Worm (Caenorhabditis elegans) whole organism, mixed stage, embryonic: ENCODE data around the gene hst-3.2.

Experiments
- M03D4.4 ChIP-seq: sonication (generic microtip); optimal IDR thresholded peaks from 2 replicates; lab custom pipeline; 2017; ENCODE audit warnings: mild to moderate bottlenecking, missing genetic modification characterization, missing compliant biosample characterization
- bed-3 ChIP-seq: fragments of 200-800 bp; sonication (Bioruptor generic); optimal IDR thresholded peaks from 3 replicates; lab custom pipeline; 2018; ENCODE audit warnings: mild to moderate bottlenecking, missing genetic modification characterization, moderate library complexity, missing compliant biosample characterization
- blmp-1 ChIP-seq: fragments of 150-350 bp; optimal IDR thresholded peaks from 2 replicates; lab custom pipeline; 2014; ENCODE audit warnings: missing biosample characterization, missing genetic modification characterization
- ceh-39 ChIP-seq: fragments of 150-350 bp; optimal IDR thresholded peaks from 2 replicates; lab custom pipeline; 2014; ENCODE audit warnings: missing biosample characterization, missing genetic modification characterization
- ceh-43 ChIP-seq: fragments of 200-800 bp; sonication (Bioruptor generic); optimal IDR thresholded peaks from 2 replicates; lab custom pipeline; 2018; ENCODE audit warnings: mild to moderate bottlenecking, missing genetic modification characterization, moderate library complexity, missing compliant biosample characterization
- ceh-83 ChIP-seq: fragments of 200-800 bp; sonication (Bioruptor generic); optimal IDR thresholded peaks from 2 replicates; lab custom pipeline; 2018; ENCODE audit warnings: mild to moderate bottlenecking, missing genetic modification characterization, missing compliant biosample characterization
- ces-1 ChIP-seq: fragments of 150-350 bp; optimal IDR thresholded peaks from 2 replicates; lab custom pipeline; 2014; ENCODE audit warnings: missing biosample characterization, missing genetic modification reagents, missing genetic modification characterization
- cnd-1 ChIP-seq: fragments of 200-800 bp; sonication (Bioruptor generic); optimal IDR thresholded peaks from 2 replicates; lab custom pipeline; 2018; ENCODE audit warnings: mild to moderate bottlenecking, missing genetic modification characterization, missing compliant biosample characterization
- drap-1 ChIP-seq: fragments of 200-800 bp; sonication (Bioruptor generic); optimal IDR thresholded peaks from 3 replicates; lab custom pipeline; 2018; ENCODE audit warnings: mild to moderate bottlenecking, missing genetic modification characterization, missing compliant biosample characterization
- elt-1 ChIP-seq: sonication (generic microtip); optimal IDR thresholded peaks from 2 replicates; lab custom pipeline; 2017; ENCODE audit warnings: missing genetic modification characterization, mild to moderate bottlenecking, missing compliant biosample characterization, antibody characterized with exemption, moderate library complexity, borderline replicate concordance; ENCODE audit not compliant: insufficient read depth
- flh-1 ChIP-seq: fragments of 200-800 bp; sonication (Bioruptor generic); optimal IDR thresholded peaks from 2 replicates; lab custom pipeline; 2018; ENCODE audit warnings: mild to moderate bottlenecking, missing genetic modification characterization, moderate library complexity, missing compliant biosample characterization
- ham-2 ChIP-seq: fragments of 200-800 bp; sonication (Bioruptor generic); optimal IDR thresholded peaks from 2 replicates; lab custom pipeline; 2018; ENCODE audit warnings: mild to moderate bottlenecking, missing genetic modification characterization, missing compliant biosample characterization
- hlh-1 ChIP-seq: fragments of 150-350 bp; optimal IDR thresholded peaks from 2 replicates; lab custom pipeline; 2014; ENCODE audit warnings: missing biosample characterization, missing genetic modification reagents, missing genetic modification characterization
- lin-13 ChIP-seq: fragments of 150-350 bp; optimal IDR thresholded peaks from 2 replicates; lab custom pipeline; 2014; ENCODE audit warnings: missing biosample characterization, missing genetic modification characterization
- lsy-2 ChIP-seq: fragments of 150-350 bp; optimal IDR thresholded peaks from 2 replicates; lab custom pipeline; 2014; ENCODE audit warnings: missing biosample characterization, missing genetic modification characterization
- mab-5 ChIP-seq: fragments of 150-350 bp; optimal IDR thresholded peaks from 2 replicates; lab custom pipeline; 2014; ENCODE audit warnings: missing biosample characterization, missing genetic modification characterization
- mep-1 ChIP-seq: fragments of 150-350 bp; optimal IDR thresholded peaks from 2 replicates; lab custom pipeline; 2017; ENCODE audit warnings: missing biosample characterization, missing genetic modification reagents, missing genetic modification characterization, inconsistent platforms
- mls-2 ChIP-seq: sonication (generic microtip); optimal IDR thresholded peaks from 2 replicates; lab custom pipeline; 2016; ENCODE audit warnings: mild to moderate bottlenecking, missing genetic modification characterization, moderate library complexity, missing compliant biosample characterization
- nhr-12 ChIP-seq: fragments of 150-350 bp; optimal IDR thresholded peaks from 2 replicates; lab custom pipeline; 2014; ENCODE audit warnings: missing biosample characterization, missing genetic modification characterization
- nhr-2 ChIP-seq: fragments of 150-350 bp; optimal IDR thresholded peaks from 2 replicates; lab custom pipeline; 2014; ENCODE audit warnings: missing biosample characterization, missing genetic modification characterization
- nhr-237 ChIP-seq: fragments of 150-350 bp; optimal IDR thresholded peaks from 2 replicates; lab custom pipeline; 2014; ENCODE audit warnings: missing biosample characterization, missing genetic modification characterization
- nhr-28 ChIP-seq: fragments of 150-350 bp; optimal IDR thresholded peaks from 2 replicates; lab custom pipeline; 2014; ENCODE audit warnings: missing biosample characterization, missing genetic modification characterization
- nhr-76 ChIP-seq: sonication (generic microtip); optimal IDR thresholded peaks from 2 replicates; lab custom pipeline; 2017; ENCODE audit warnings: missing biosample characterization, missing genetic modification characterization
- pha-4 ChIP-seq: fragments of 150-350 bp; optimal IDR thresholded peaks from 2 replicates; lab custom pipeline; 2018; ENCODE audit warnings: missing biosample characterization, missing genetic modification reagents, missing genetic modification characterization
- sem-2 ChIP-seq: fragments of 200-800 bp; sonication (Bioruptor generic); optimal IDR thresholded peaks from 2 replicates; lab custom pipeline; 2018; ENCODE audit warnings: mild to moderate bottlenecking, missing genetic modification characterization, missing compliant biosample characterization
- snpc-4 ChIP-seq: fragments of 150-350 bp; optimal IDR thresholded peaks from 2 replicates; lab custom pipeline; 2014; ENCODE audit warnings: missing biosample characterization, missing genetic modification characterization
- sptf-1 ChIP-seq: sonication (generic microtip); optimal IDR thresholded peaks from 2 replicates; lab custom pipeline; 2017; ENCODE audit warnings: mild to moderate bottlenecking, missing genetic modification characterization, moderate library complexity, missing compliant biosample characterization
- tbx-8 ChIP-seq: fragments of 200-800 bp; sonication (Bioruptor generic); optimal IDR thresholded peaks from 2 replicates; lab custom pipeline; 2018; ENCODE audit warnings: mild to moderate bottlenecking, missing genetic modification characterization, moderate library complexity, missing compliant biosample characterization
- unc-39 ChIP-seq: fragments of 150-350 bp; optimal IDR thresholded peaks from 2 replicates; lab custom pipeline; 2014; ENCODE audit warnings: missing biosample characterization, missing genetic modification characterization
- unc-62 ChIP-seq: fragments of 150-350 bp; optimal IDR thresholded peaks from 2 replicates; lab custom pipeline; 2014; ENCODE audit warnings: missing biosample characterization, missing genetic modification reagents, missing genetic modification characterization
- zip-8 ChIP-seq: fragments of 150-350 bp; optimal IDR thresholded peaks from 2 replicates; lab custom pipeline; 2014; ENCODE audit warnings: missing biosample characterization, missing genetic modification characterization

hst-3.2 gene

DNA sequence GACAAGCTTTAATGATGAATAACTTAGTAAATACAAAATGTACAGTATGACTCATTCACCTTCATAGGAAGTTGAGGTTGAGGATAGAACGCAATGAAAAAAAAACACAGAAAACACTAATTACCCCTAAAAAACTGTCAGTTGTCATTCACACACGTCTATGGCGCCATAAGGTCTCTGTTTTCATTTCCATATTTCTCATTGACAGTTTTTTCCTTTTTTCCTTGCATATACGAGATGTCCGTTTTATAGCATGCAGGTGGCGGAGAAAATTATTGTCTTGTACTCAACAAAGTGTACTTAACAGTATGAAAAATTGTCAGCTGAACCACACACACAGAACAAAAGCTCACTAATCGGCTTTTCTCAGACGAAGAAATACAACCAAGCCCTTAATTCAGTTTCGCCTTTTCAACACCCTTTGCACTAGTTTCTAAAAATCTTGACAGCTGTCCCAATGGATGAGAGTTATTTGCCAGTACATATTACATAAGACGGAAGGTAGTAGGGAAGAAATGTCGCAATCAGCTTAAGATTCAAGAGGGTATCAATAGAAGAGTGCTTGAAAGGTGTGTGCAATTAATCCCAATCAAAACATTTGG is 1.1 kb downstream of the hst-3.2 start:
- TF ChIP-seq lin-13 (tag; lab: Kevin White, UChicago) (no peak), nhr-2 (tag; lab: Kevin White, UChicago) (peak; percentile 57), ceh-43 (GFP tag; lab: Kevin White, UChicago) (no peak), nhr-237 (no peak), ces-1 (GFP tag; lab: Kevin White, UChicago) (peak; percentile 93), lsy-2 (no peak), M03D4.4 (no peak), drap-1 (GFP tag; lab: Kevin White, UChicago) (no peak), mab-5 (tag; lab: Kevin White, UChicago) (no peak), sptf-1 (no peak), unc-39 (tag; lab: Kevin White, UChicago) (no peak), nhr-28 (no peak), blmp-1 (tag; lab: Kevin White, UChicago) (no peak), mls-2 (tag; lab: Kevin White, UChicago) (no peak)

DNA sequence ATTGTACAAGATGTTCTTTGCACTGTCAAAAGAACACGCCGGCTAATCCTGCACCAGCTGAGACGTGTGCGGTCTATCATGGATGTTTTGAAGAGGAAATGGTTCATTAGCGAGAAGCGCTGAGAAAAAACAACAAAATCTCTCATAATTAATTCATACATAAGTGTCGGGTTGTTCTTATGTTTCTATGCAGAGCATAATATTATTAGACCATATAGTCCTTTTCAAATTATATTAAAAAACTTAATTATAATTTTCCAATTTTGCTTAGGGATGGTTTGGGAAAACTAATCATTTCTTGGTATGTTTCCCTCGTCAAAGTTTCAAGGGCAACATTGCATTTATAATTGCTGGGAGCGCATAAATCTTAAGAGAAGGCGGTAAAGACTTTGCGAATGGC is 2.1 kb downstream of the hst-3.2 start:
- TF ChIP-seq sem-2 (GFP tag; lab: Kevin White, UChicago) (no peak), ces-1 (GFP tag; lab: Kevin White, UChicago) (peak; percentile 92), nhr-2 (tag; lab: Kevin White, UChicago) (peak; percentile 6)

ce11 chrX:2920456-2920855 is 3.3 kb downstream of the hst-3.2 start:
- peak; percentile 95 for TF ChIP-seq unc-62
- TF ChIP-seq ces-1 (GFP tag; lab: Kevin White, UChicago), result peak; percentile 89
- TF ChIP-seq mep-1 (tag; lab: Kevin White, UChicago), result no peak
- peak; percentile 37 for TF ChIP-seq zip-8 (tag; lab: Kevin White, UChicago)
- TF ChIP-seq mab-5 (tag; lab: Kevin White, UChicago), result no peak
- TF ChIP-seq mls-2 (tag; lab: Kevin White, UChicago), result peak; percentile 53
- no peak for TF ChIP-seq nhr-12
- TF ChIP-seq M03D4.4, result no peak
- TF ChIP-seq sem-2 (GFP tag; lab: Kevin White, UChicago), result no peak
- TF ChIP-seq ceh-39 (tag; lab: Kevin White, UChicago), result no peak
- no peak for TF ChIP-seq ham-2
- TF ChIP-seq lsy-2, result no peak
- peak; percentile 68 for TF ChIP-seq nhr-2 (tag; lab: Kevin White, UChicago)
- no peak for TF ChIP-seq sptf-1
- peak; percentile 50 for TF ChIP-seq hlh-1 (tag; lab: Kevin White, UChicago)
- no peak for TF ChIP-seq pha-4
- TF ChIP-seq ceh-43 (GFP tag; lab: Kevin White, UChicago), result peak; percentile 32
- no peak for TF ChIP-seq cnd-1 (tag; lab: Kevin White, UChicago)

DNA sequence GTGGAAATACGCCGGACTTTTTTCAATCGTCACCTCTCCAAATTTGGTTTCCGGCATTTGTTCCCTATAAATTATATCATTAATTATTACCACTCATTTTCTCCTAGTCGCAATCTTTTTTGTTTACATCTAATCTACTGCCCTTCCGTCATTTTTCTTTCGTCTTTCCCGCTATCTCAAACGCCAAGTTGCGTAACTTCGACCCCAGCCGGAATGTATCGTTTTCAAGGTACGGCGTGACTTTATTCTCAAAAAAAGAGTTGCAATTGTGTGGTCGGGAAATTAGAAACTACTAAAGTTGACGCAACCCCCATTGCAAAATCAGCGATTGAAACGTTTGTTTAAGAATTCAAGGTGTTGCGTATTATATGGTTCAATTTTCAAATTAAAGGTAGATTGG is 4.3 kb downstream of the hst-3.2 start:
- peak; percentile 15 for TF ChIP-seq zip-8 (tag; lab: Kevin White, UChicago)
- TF ChIP-seq elt-1, result peak; percentile 74
- no peak for TF ChIP-seq flh-1 (GFP tag; lab: Kevin White, UChicago)

ce11 chrX:2912689-2913088 is 11.1 kb downstream of the hst-3.2 start:
- TF ChIP-seq bed-3 (no peak), mab-5 (tag; lab: Kevin White, UChicago) (no peak), ceh-43 (GFP tag; lab: Kevin White, UChicago) (no peak), nhr-76 (tag; lab: Kevin White, UChicago) (no peak), drap-1 (GFP tag; lab: Kevin White, UChicago) (no peak), mep-1 (tag; lab: Kevin White, UChicago) (no peak), nhr-28 (no peak), mls-2 (tag; lab: Kevin White, UChicago) (no peak), snpc-4 (tag; lab: Kevin White, UChicago) (no peak), lsy-2 (no peak), ceh-83 (GFP tag; lab: Kevin White, UChicago) (no peak), cnd-1 (tag; lab: Kevin White, UChicago) (no peak), zip-8 (tag; lab: Kevin White, UChicago) (no peak), ces-1 (GFP tag; lab: Kevin White, UChicago) (no peak), hlh-1 (tag; lab: Kevin White, UChicago) (no peak), ceh-39 (tag; lab: Kevin White, UChicago) (no peak), blmp-1 (tag; lab: Kevin White, UChicago) (no peak), flh-1 (GFP tag; lab: Kevin White, UChicago) (no peak), tbx-8 (no peak), pha-4 (no peak)
